Worm (Caenorhabditis elegans) whole organism, young adult: ENCODE data around the gene F18E9.1.
"Not testable (repeated sequence)": the region's sequence is repeated elsewhere in the genome, so short reads cannot be mapped to it uniquely, and the experiment has no call there.

Source experiments
- F33H1.4 ChIP-seq: fragments of 200-800 bp; sonication (Bioruptor generic); IDR thresholded peaks from 2 replicates; pipeline ENCODE4 v1.3.6; 2022; ENCODE audit warnings: missing genetic modification reagents, missing genetic modification characterization, missing compliant biosample characterization
- F55B11.4 ChIP-seq: sonication (generic microtip); optimal IDR thresholded peaks from 2 replicates; lab custom pipeline; 2016; ENCODE audit warnings: missing compliant biosample characterization, missing genetic modification characterization, borderline replicate concordance; ENCODE audit not compliant: insufficient read depth
- K12H6.12 ChIP-seq: fragments of 200-800 bp; sonication (Bioruptor generic); optimal IDR thresholded peaks from 2 replicates; lab custom pipeline; 2018; ENCODE audit warnings: mild to moderate bottlenecking, missing genetic modification characterization, missing compliant biosample characterization
- T07F8.4 ChIP-seq: sonication (generic microtip); optimal IDR thresholded peaks from 2 replicates; lab custom pipeline; 2016; ENCODE audit warnings: mild to moderate bottlenecking, missing genetic modification characterization, moderate library complexity, missing compliant biosample characterization
- Y53G8AR.9 ChIP-seq: fragments of 200-800 bp; sonication (Bioruptor generic); conservative IDR thresholded peaks from 2 replicates; pipeline ENCODE4 v1.3.6; 2022; ENCODE audit warnings: missing genetic modification reagents, missing genetic modification characterization, missing compliant biosample characterization
- Y67H2A.10 ChIP-seq: fragments of 200-800 bp; sonication (Bioruptor generic); conservative IDR thresholded peaks from 2 replicates; pipeline ENCODE4 v1.3.6; 2022; ENCODE audit warnings: missing genetic modification reagents, missing genetic modification characterization, missing compliant biosample characterization
- ZK185.1 ChIP-seq: sonication (generic microtip); optimal IDR thresholded peaks from 2 replicates; lab custom pipeline; 2016; ENCODE audit warnings: mild to moderate bottlenecking, missing genetic modification characterization, missing compliant biosample characterization; ENCODE audit not compliant: poor library complexity, severe bottlenecking
- aptf-2 ChIP-seq: fragments of 200-800 bp; sonication (Bioruptor generic); conservative IDR thresholded peaks from 2 replicates; pipeline ENCODE4 v1.3.6; 2022; ENCODE audit warnings: missing genetic modification reagents, missing genetic modification characterization, missing compliant biosample characterization
- atf-7 ChIP-seq: sonication (generic microtip); optimal IDR thresholded peaks from 2 replicates; lab custom pipeline; 2017; ENCODE audit warnings: mild to moderate bottlenecking, missing genetic modification characterization, missing compliant biosample characterization
- ccch-3 ChIP-seq: fragments of 200-800 bp; sonication (Bioruptor generic); optimal IDR thresholded peaks from 2 replicates; lab custom pipeline; 2018; ENCODE audit warnings: mild to moderate bottlenecking, missing genetic modification characterization, missing compliant biosample characterization
- ceh-100 ChIP-seq: fragments of 200-800 bp; sonication (Bioruptor generic); IDR thresholded peaks from 2 replicates; pipeline ENCODE4 v1.3.6; 2022; ENCODE audit warnings: missing genetic modification reagents, missing genetic modification characterization, missing compliant biosample characterization
- ceh-58 ChIP-seq: fragments of 200-800 bp; sonication (Bioruptor generic); IDR thresholded peaks from 2 replicates; pipeline ENCODE4 v1.3.6; 2022; ENCODE audit warnings: missing genetic modification characterization, missing compliant biosample characterization
- ceh-79 ChIP-seq: sonication (generic microtip); optimal IDR thresholded peaks from 2 replicates; lab custom pipeline; 2017; ENCODE audit warnings: mild to moderate bottlenecking, missing genetic modification characterization, missing compliant biosample characterization
- die-1 ChIP-seq: sonication (generic microtip); optimal IDR thresholded peaks from 2 replicates; lab custom pipeline; 2016; ENCODE audit warnings: missing genotype, mild to moderate bottlenecking, missing genetic modification characterization, missing compliant biosample characterization
- egrh-3 ChIP-seq: fragments of 200-800 bp; sonication (Bioruptor generic); IDR thresholded peaks from 2 replicates; pipeline ENCODE4 v1.3.6; 2022; ENCODE audit warnings: missing genetic modification reagents, missing genetic modification characterization, missing compliant biosample characterization
- ekl-4 ChIP-seq: fragments of 200-800 bp; sonication (Bioruptor generic); IDR thresholded peaks from 2 replicates; pipeline ENCODE4 v1.3.6; 2022; ENCODE audit warnings: missing genetic modification reagents, missing genetic modification characterization, missing compliant biosample characterization
- ets-4 ChIP-seq: fragments of 200-800 bp; sonication (Bioruptor generic); optimal IDR thresholded peaks from 2 replicates; lab custom pipeline; 2018; ENCODE audit warnings: mild to moderate bottlenecking, missing genetic modification characterization, missing compliant biosample characterization
- fkh-3 ChIP-seq: sonication (generic microtip); optimal IDR thresholded peaks from 2 replicates; lab custom pipeline; 2016; ENCODE audit warnings: mild to moderate bottlenecking, missing genetic modification characterization, missing compliant biosample characterization
- gei-17 ChIP-seq: fragments of 200-800 bp; sonication (Bioruptor generic); optimal IDR thresholded peaks from 2 replicates; lab custom pipeline; 2018; ENCODE audit warnings: mild to moderate bottlenecking, missing genetic modification characterization, missing compliant biosample characterization
- hsf-1 ChIP-seq: fragments of 200-800 bp; sonication (Bioruptor generic); IDR thresholded peaks from 2 replicates; pipeline ENCODE4 v1.3.6; 2022; ENCODE audit warnings: missing genetic modification reagents, missing genetic modification characterization, missing compliant biosample characterization
- lag-1 ChIP-seq: fragments of 200-800 bp; sonication (Bioruptor generic); IDR thresholded peaks from 2 replicates; pipeline ENCODE4 v1.3.6; 2022; ENCODE audit warnings: missing genetic modification reagents, missing genetic modification characterization, missing compliant biosample characterization
- lin-26 ChIP-seq: fragments of 200-800 bp; sonication (Bioruptor generic); IDR thresholded peaks from 2 replicates; pipeline ENCODE4 v1.3.6; 2022; ENCODE audit warnings: missing genetic modification reagents, missing genetic modification characterization, missing compliant biosample characterization
- lin-54 ChIP-seq: fragments of 200-800 bp; sonication (Bioruptor generic); optimal IDR thresholded peaks from 2 replicates; lab custom pipeline; 2018; ENCODE audit warnings: mild to moderate bottlenecking, missing genetic modification characterization, missing compliant biosample characterization
- madf-6 ChIP-seq: fragments of 200-800 bp; sonication (Bioruptor generic); IDR thresholded peaks from 2 replicates; pipeline ENCODE4 v1.3.6; 2022; ENCODE audit warnings: missing genetic modification reagents, missing genetic modification characterization, missing compliant biosample characterization
- nfya-1 ChIP-seq: sonication (generic microtip); optimal IDR thresholded peaks from 2 replicates; lab custom pipeline; 2017; ENCODE audit warnings: antibody characterized with exemption, missing compliant biosample characterization, missing genetic modification characterization, borderline replicate concordance; ENCODE audit not compliant: insufficient read depth
- nfya-2 ChIP-seq: fragments of 200-800 bp; sonication (Bioruptor generic); IDR thresholded peaks from 2 replicates; pipeline ENCODE4 v1.3.6; 2022; ENCODE audit warnings: missing genetic modification reagents, missing genetic modification characterization, missing compliant biosample characterization
- nhr-179 ChIP-seq: sonication (generic microtip); optimal IDR thresholded peaks from 2 replicates; lab custom pipeline; 2016; ENCODE audit warnings: mild to moderate bottlenecking, missing genetic modification characterization, missing compliant biosample characterization
- nhr-80 ChIP-seq: sonication (generic microtip); optimal IDR thresholded peaks from 2 replicates; lab custom pipeline; 2016; ENCODE audit warnings: missing genetic modification characterization, missing compliant biosample characterization
- pha-4 ChIP-seq: fragments of 150-350 bp; sonication (generic microtip); optimal IDR thresholded peaks from 2 replicates; lab custom pipeline; 2014; ENCODE audit warnings: missing biosample characterization, missing genetic modification reagents, missing genetic modification characterization
- repo-1 ChIP-seq: sonication (generic microtip); optimal IDR thresholded peaks from 2 replicates; lab custom pipeline; 2017; ENCODE audit warnings: mild to moderate bottlenecking, missing genetic modification characterization, missing compliant biosample characterization
- snpc-1.1 ChIP-seq: sonication (generic microtip); optimal IDR thresholded peaks from 2 replicates; lab custom pipeline; 2017; ENCODE audit warnings: missing genetic modification characterization, mild to moderate bottlenecking, missing compliant biosample characterization, antibody characterized with exemption, moderate library complexity, missing genotype, missing genetic modification reagents; ENCODE audit not compliant: insufficient read depth
- snpc-3.4 ChIP-seq: sonication (generic microtip); optimal IDR thresholded peaks from 2 replicates; lab custom pipeline; 2017; ENCODE audit warnings: missing genetic modification characterization, mild to moderate bottlenecking, missing compliant biosample characterization, antibody characterized with exemption, moderate library complexity, missing genotype, missing genetic modification reagents
- snpc-4 ChIP-seq, 5 experiments: fragments of 150-350 bp in 1 of 5; sonication (generic microtip) in 4 of 5; optimal IDR thresholded peaks; 2 replicates each; lab custom pipeline; 2014 to 2018; ENCODE audit warnings: missing genetic modification characterization in 5 of 5, missing biosample characterization in 3 of 5, antibody characterized with exemption in 2 of 5, mild to moderate bottlenecking in 2 of 5, missing compliant biosample characterization in 2 of 5, missing genotype in 2 of 5, moderate library complexity in 2 of 5, missing genetic modification reagents in 1 of 5
- somi-1 ChIP-seq: fragments of 200-800 bp; sonication (Bioruptor generic); optimal IDR thresholded peaks from 2 replicates; lab custom pipeline; 2018; ENCODE audit warnings: mild to moderate bottlenecking, missing genetic modification characterization, missing compliant biosample characterization
- tbp1 ChIP-seq: fragments of 200-800 bp; sonication (Bioruptor generic); optimal IDR thresholded peaks from 2 replicates; lab custom pipeline; 2018; ENCODE audit warnings: mild to moderate bottlenecking, missing genetic modification characterization, missing compliant biosample characterization
- zim-3 ChIP-seq: sonication (generic microtip); optimal IDR thresholded peaks from 2 replicates; lab custom pipeline; 2017; ENCODE audit warnings: mild to moderate bottlenecking, missing genetic modification characterization, moderate library complexity, missing compliant biosample characterization
- ztf-18 ChIP-seq: sonication (generic microtip); optimal IDR thresholded peaks from 2 replicates; lab custom pipeline; 2016; ENCODE audit warnings: missing genotype, mild to moderate bottlenecking, missing genetic modification characterization, missing compliant biosample characterization
- ztf-26 ChIP-seq: sonication (generic microtip); optimal IDR thresholded peaks from 2 replicates; lab custom pipeline; 2017; ENCODE audit warnings: missing genetic modification characterization, missing compliant biosample characterization
- ztf-28 ChIP-seq: fragments of 200-800 bp; sonication (Bioruptor generic); IDR thresholded peaks from 2 replicates; pipeline ENCODE4 v1.3.6; 2022; ENCODE audit warnings: missing genetic modification reagents, missing genetic modification characterization, missing compliant biosample characterization
- ztf-3 ChIP-seq: fragments of 200-800 bp; sonication (Bioruptor generic); optimal IDR thresholded peaks from 2 replicates; lab custom pipeline; 2018; ENCODE audit warnings: mild to moderate bottlenecking, missing genetic modification characterization, missing compliant biosample characterization

Gene F18E9.1

ce11 chrX:8608756-8609155 lies 7.4 kb downstream of the F18E9.1 start (continued):
- TF ChIP-seq atf-7 (tag; lab: Kevin White, UChicago), result no peak
- no peak for TF ChIP-seq nfya-1
- TF ChIP-seq ztf-3 (GFP tag; lab: Kevin White, UChicago), result no peak
- TF ChIP-seq nhr-80 (tag; lab: Kevin White, UChicago), result no peak
- TF ChIP-seq snpc-4 (GFP tag; optimal IDR thresholded peaks at IDR 0.05; lab: Kevin White, UChicago), result peak; percentile 47
- peak in 2 of 4 experiments; percentile 51 to 60 for TF ChIP-seq snpc-4 (tag; optimal IDR thresholded peaks at IDR 0.05; lab: Kevin White, UChicago)
- no peak for TF ChIP-seq lag-1 (GFP tag; lab: Robert Waterston, UW)
- TF ChIP-seq nhr-179, result peak; percentile 7
- peak; percentile 55 for TF ChIP-seq ztf-18 (tag; lab: Kevin White, UChicago)
- no peak for TF ChIP-seq Y53G8AR.9 (GFP tag; lab: Robert Waterston, UW)
- peak; percentile 72 for TF ChIP-seq die-1
- TF ChIP-seq T07F8.4 (tag; lab: Kevin White, UChicago), result peak; percentile 53
- peak; percentile 32 for TF ChIP-seq snpc-1.1 (tag; lab: Kevin White, UChicago)
- no peak for TF ChIP-seq F55B11.4
- no peak for TF ChIP-seq hsf-1 (GFP tag; lab: Robert Waterston, UW)
- TF ChIP-seq Y67H2A.10 (GFP tag; lab: Robert Waterston, UW), result no peak; the same call in 1 of the 2 replicates
- no peak for TF ChIP-seq ets-4 (GFP tag; lab: Kevin White, UChicago)
- TF ChIP-seq ztf-28, result 0 out of 2 replicates have a peak, but pooled peaks have one; percentile 58
- TF ChIP-seq nfya-2 (GFP tag; lab: Robert Waterston, UW), result no peak
- no peak for TF ChIP-seq fkh-3 (tag; lab: Kevin White, UChicago)
- TF ChIP-seq snpc-3.4 (tag; lab: Kevin White, UChicago), result peak; percentile 33
- no peak for TF ChIP-seq madf-6
- no peak for TF ChIP-seq ceh-100 (GFP tag; lab: Robert Waterston, UW)
- TF ChIP-seq ceh-58 (GFP tag; lab: Robert Waterston, UW), result peak; percentile 77; the same call in 1 of the 2 replicates
- peak; percentile 66; the same call in 1 of the 2 replicates for TF ChIP-seq ekl-4 (GFP tag; lab: Robert Waterston, UW)
- TF ChIP-seq tbp1 (GFP tag; lab: Kevin White, UChicago), result peak; percentile 90
- TF ChIP-seq ccch-3, result no peak
- no peak for TF ChIP-seq egrh-3 (GFP tag; lab: Robert Waterston, UW)
- no peak for TF ChIP-seq pha-4 (tag; lab: Kevin White, UChicago)
- no peak for TF ChIP-seq gei-17 (GFP tag; lab: Kevin White, UChicago)

- not testable (repeated sequence) for TF ChIP-seq tbp1 (GFP tag; lab: Kevin White, UChicago); K12H6.12 (tag; lab: Kevin White, UChicago); ZK185.1 (tag; lab: Kevin White, UChicago)
Observed at ce11 chrX:8610606-8611005, 9.3 kb downstream of the F18E9.1 start, which contains the start of gene K01A12.4. Gene K01A12.4, plus strand, starts transcription at chrX:8610906.

ce11 chrX:8612278-8612677 lies 10.9 kb downstream of the F18E9.1 start:
- TF ChIP-seq madf-6 (no peak), ceh-79 (no peak), lin-26 (GFP tag; lab: Robert Waterston, UW) (no peak), snpc-1.1 (tag; lab: Kevin White, UChicago) (no peak), snpc-4 (GFP tag; optimal IDR thresholded peaks at IDR 0.05; lab: Kevin White, UChicago) (no peak), snpc-4 (tag; optimal IDR thresholded peaks at IDR 0.05; lab: Kevin White, UChicago) (no peak), repo-1 (no peak), F33H1.4 (no peak), aptf-2 (no peak), lin-54 (GFP tag; lab: Kevin White, UChicago) (no peak), zim-3 (no peak), somi-1 (GFP tag; lab: Kevin White, UChicago) (no peak), ztf-26 (tag; lab: Kevin White, UChicago) (no peak)
- TF ChIP-seq, all 124 proteins: peak for 0
